Worm (Caenorhabditis elegans): ENCODE data around the gene cept-2.

The cept-2 gene

ce11 chrV:14347234-14347826, at the start of gene cept-2:
cept-2 (plus strand) TSS chrV:14347766.
- TF ChIP-seq hlh-30 (tag; optimal IDR thresholded peaks at IDR 0.05; ENCODE audit: insufficient read depth) (peak; percentile 4), npax-4 (tag; optimal IDR thresholded peaks at IDR 0.05) (no peak), K09A11.1 (tag; optimal IDR thresholded peaks at IDR 0.05; ENCODE audit: insufficient read depth) (peak; percentile 21), rnt-1 (tag; optimal IDR thresholded peaks at IDR 0.05) (peak; percentile 84), unc-86 (tag; optimal IDR thresholded peaks at IDR 0.05) (peak; percentile 59), ahr-1 (tag; optimal IDR thresholded peaks at IDR 0.05) (peak; percentile 57), hlh-8 (tag; optimal IDR thresholded peaks at IDR 0.05) (peak; percentile 58), pag-3 (tag; optimal IDR thresholded peaks at IDR 0.05; ENCODE audit: borderline replicate concordance) (no peak), pax-1 (tag; optimal IDR thresholded peaks at IDR 0.05) (peak; percentile 75), fkh-10 (GFP tag; optimal IDR thresholded peaks at IDR 0.05) (no peak), pqm-1 (tag; optimal IDR thresholded peaks at IDR 0.05) (peak; percentile 8), zip-5 (tag; optimal IDR thresholded peaks at IDR 0.05) (peak; percentile 32), C08G9.2 (tag; optimal IDR thresholded peaks at IDR 0.05) (peak; percentile 84), T23F11.4 (GFP tag; optimal IDR thresholded peaks at IDR 0.05) (no peak), unc-42 (tag; optimal IDR thresholded peaks at IDR 0.05) (peak; percentile 83), tbx-7 (tag; optimal IDR thresholded peaks at IDR 0.05) (peak; percentile 65), ceh-48 (tag; optimal IDR thresholded peaks at IDR 0.05) (no peak), fax-1 (tag; optimal IDR thresholded peaks at IDR 0.05) (peak; percentile 75), ceh-2 (tag; optimal IDR thresholded peaks at IDR 0.05) (peak; percentile 55), ref-2 (tag; optimal IDR thresholded peaks at IDR 0.05) (peak; percentile 91), ceh-18 (tag; optimal IDR thresholded peaks at IDR 0.05) (peak; percentile 77), F13H6.1 (tag; optimal IDR thresholded peaks at IDR 0.05) (peak; percentile 30), ceh-14 (tag; optimal IDR thresholded peaks at IDR 0.05) (peak; percentile 76), madf-2 (tag; optimal IDR thresholded peaks at IDR 0.05) (peak; percentile 44), pha-2 (tag; optimal IDR thresholded peaks at IDR 0.05) (no peak), ets-4 (tag; optimal IDR thresholded peaks at IDR 0.05) (peak; percentile 46), dve-1 (tag; optimal IDR thresholded peaks at IDR 0.05) (peak; percentile 56), ceh-22 (tag; optimal IDR thresholded peaks at IDR 0.05) (no peak), pros-1 (tag; optimal IDR thresholded peaks at IDR 0.05) (no peak), ceh-34 (tag; optimal IDR thresholded peaks at IDR 0.05) (peak; percentile 61), lim-6 (tag; optimal IDR thresholded peaks at IDR 0.05) (peak; percentile 73), ztf-16 (tag; optimal IDR thresholded peaks at IDR 0.05) (peak; percentile 57), ceh-31 (tag; optimal IDR thresholded peaks at IDR 0.05) (peak; percentile 94), gmeb-2 (tag; optimal IDR thresholded peaks at IDR 0.05) (peak; percentile 21), tbx-2 (tag; optimal IDR thresholded peaks at IDR 0.05) (peak; percentile 87), nfya-1 (tag; optimal IDR thresholded peaks at IDR 0.05) (peak; percentile 75)

- no peak for TF ChIP-seq sdc-2 (tag; optimal IDR thresholded peaks at IDR 0.05)
- no peak for TF ChIP-seq sox-2 (GFP tag; IDR thresholded peaks at IDR 0.05)
- TF ChIP-seq pax-1 (tag; optimal IDR thresholded peaks at IDR 0.05), result no peak
- no peak for TF ChIP-seq ceh-45 (GFP tag; IDR thresholded peaks at IDR 0.05)
- no peak for TF ChIP-seq ceh-31 (tag; optimal IDR thresholded peaks at IDR 0.05)
- no peak for TF ChIP-seq F13H6.1 (tag; optimal IDR thresholded peaks at IDR 0.05)
- TF ChIP-seq ceh-14 (tag; optimal IDR thresholded peaks at IDR 0.05), result no peak
- no peak for TF ChIP-seq lim-6 (tag; optimal IDR thresholded peaks at IDR 0.05)
- no peak for TF ChIP-seq fkh-6 (tag; optimal IDR thresholded peaks at IDR 0.05)
- TF ChIP-seq unc-55 (GFP tag; optimal IDR thresholded peaks at IDR 0.05), result no peak
- no peak for TF ChIP-seq rnt-1 (tag; optimal IDR thresholded peaks at IDR 0.05)
- TF ChIP-seq ceh-19 (GFP tag; optimal IDR thresholded peaks at IDR 0.05), result no peak
- no peak for TF ChIP-seq C38D4.7 (GFP tag; optimal IDR thresholded peaks at IDR 0.05)
- TF ChIP-seq Y22D7AL.16 (tag; optimal IDR thresholded peaks at IDR 0.05), result no peak
- no peak for TF ChIP-seq tbx-7 (tag; optimal IDR thresholded peaks at IDR 0.05)
- no peak for TF ChIP-seq ceh-18 (tag; optimal IDR thresholded peaks at IDR 0.05)
- TF ChIP-seq che-1 (tag; optimal IDR thresholded peaks at IDR 0.05), result no peak
- TF ChIP-seq unc-86 (tag; optimal IDR thresholded peaks at IDR 0.05), result no peak
- no peak for TF ChIP-seq pha-4 (tag; optimal IDR thresholded peaks at IDR 0.05)
- TF ChIP-seq syd-9 (tag; optimal IDR thresholded peaks at IDR 0.05), result no peak
Measured at ce11 chrV:14299569-14300064, 47.9 kb upstream of the cept-2 start, which contains the start of the genes spig-3 and F14D7.12. spig-3 (minus strand) TSS chrV:14299669. F14D7.12 (plus strand) TSS chrV:14300014.

Data from whole organism, late embryonic.